Fruit fly (Drosophila melanogaster): ENCODE measurements around the gene Pus1.

Pus1 gene

DNA sequence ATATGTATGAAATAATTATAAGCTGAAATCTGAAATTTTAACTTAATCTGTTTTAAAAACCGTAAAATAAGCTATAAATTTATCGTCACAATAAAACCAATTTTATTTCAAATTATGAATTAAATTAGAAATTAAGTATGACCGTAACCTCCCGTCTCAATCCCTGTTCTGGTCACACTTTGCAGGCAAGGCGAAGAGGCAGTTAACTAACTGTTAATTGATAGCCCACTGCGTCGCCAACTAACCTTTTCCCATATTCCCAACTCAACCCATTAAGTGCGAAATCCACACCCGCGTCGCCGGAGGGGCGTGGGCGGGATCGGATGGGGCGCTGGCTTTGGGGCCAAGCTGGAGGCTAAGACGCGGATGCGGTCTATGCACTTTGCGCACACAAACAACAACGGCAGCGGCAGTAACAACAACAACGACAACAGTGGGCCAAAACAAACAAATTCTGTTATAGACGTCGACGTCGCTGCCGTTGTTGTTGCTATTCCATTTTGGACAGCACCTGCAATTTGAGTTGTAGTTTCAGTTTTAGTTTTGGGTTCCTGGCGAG, 31.7 kb downstream of the Pus1 start, which contains the start of gene CG5191 (continued):
- no peak for TF ChIP-seq Dad (GFP tag; optimal IDR thresholded peaks at IDR 0.05)
- TF ChIP-seq Max (GFP tag; optimal IDR thresholded peaks at IDR 0.05): no peak
- TF ChIP-seq Aef1 (GFP tag; IDR thresholded peaks at IDR 0.05): peak; percentile 42; the same call in 1 of the 3 replicates
- no peak for TF ChIP-seq CG7357 (GFP tag; IDR thresholded peaks at IDR 0.05)
- TF ChIP-seq Bteb2 (GFP tag; optimal IDR thresholded peaks at IDR 0.05): no peak
- 0 out of 2 replicates have a peak, but pooled peaks have one; percentile 12 for TF ChIP-seq ara (GFP tag; IDR thresholded peaks at IDR 0.05)
- no peak for TF ChIP-seq CHES-1-like (GFP tag; optimal IDR thresholded peaks at IDR 0.05)
- TF ChIP-seq CG33557 (GFP tag; optimal IDR thresholded peaks at IDR 0.05): no peak
- TF ChIP-seq CG30020 (tag; optimal IDR thresholded peaks at IDR 0.05): no peak
- peak; percentile 54 for TF ChIP-seq Bgb (GFP tag; IDR thresholded peaks at IDR 0.05; ENCODE audit: partially characterized antibody)
- no peak for TF ChIP-seq CG2120 (GFP tag; optimal IDR thresholded peaks at IDR 0.05)
- TF ChIP-seq chinmo (GFP tag; IDR thresholded peaks at IDR 0.05; ENCODE audit: partially characterized antibody): peak; percentile 84; the same call in 1 of the 4 replicates
- peak; percentile 13 for TF ChIP-seq CoRest (tag; optimal IDR thresholded peaks at IDR 0.05)
- no peak for TF ChIP-seq CG15514 (GFP tag; optimal IDR thresholded peaks at IDR 0.05)
- no peak for TF ChIP-seq oc (tag; optimal IDR thresholded peaks at IDR 0.05)
- TF ChIP-seq pum (GFP tag; optimal IDR thresholded peaks at IDR 0.05): no peak
- peak; percentile 29 for TF ChIP-seq CG9797 (GFP tag; optimal IDR thresholded peaks at IDR 0.05)
- TF ChIP-seq fd64A (GFP tag; optimal IDR thresholded peaks at IDR 0.05): peak; percentile 30
- no peak for TF ChIP-seq crp (GFP tag; optimal IDR thresholded peaks at IDR 0.05)
- TF ChIP-seq seq (GFP tag; IDR thresholded peaks at IDR 0.05): peak; percentile 21; the same call in 1 of the 2 replicates
- no peak for TF ChIP-seq danr (GFP tag; IDR thresholded peaks at IDR 0.05)
- TF ChIP-seq sr (GFP tag; IDR thresholded peaks at IDR 0.05): 0 out of 3 replicates have a peak, but pooled peaks have one; percentile 7
- no peak for TF ChIP-seq CG11560 (tag; IDR thresholded peaks at IDR 0.05)
- peak; percentile 35; the same call in 1 of the 2 replicates for TF ChIP-seq crol (GFP tag; IDR thresholded peaks at IDR 0.05)
- no peak for TF ChIP-seq CG1233 (GFP tag; optimal IDR thresholded peaks at IDR 0.05)
- no peak for TF ChIP-seq ttk (GFP tag; IDR thresholded peaks at IDR 0.05)
- TF ChIP-seq phol (tag; optimal IDR thresholded peaks at IDR 0.05): peak; percentile 30
- TF ChIP-seq CG13894 (tag; optimal IDR thresholded peaks at IDR 0.05): peak; percentile 16
- peak; percentile 12 for TF ChIP-seq CG10543 (GFP tag; optimal IDR thresholded peaks at IDR 0.05)
- TF ChIP-seq CG10274 (GFP tag; optimal IDR thresholded peaks at IDR 0.05): no peak
- TF ChIP-seq Med (GFP tag): peak; percentile 4
- no peak for TF ChIP-seq NfI (GFP tag; optimal IDR thresholded peaks at IDR 0.05)

DNA sequence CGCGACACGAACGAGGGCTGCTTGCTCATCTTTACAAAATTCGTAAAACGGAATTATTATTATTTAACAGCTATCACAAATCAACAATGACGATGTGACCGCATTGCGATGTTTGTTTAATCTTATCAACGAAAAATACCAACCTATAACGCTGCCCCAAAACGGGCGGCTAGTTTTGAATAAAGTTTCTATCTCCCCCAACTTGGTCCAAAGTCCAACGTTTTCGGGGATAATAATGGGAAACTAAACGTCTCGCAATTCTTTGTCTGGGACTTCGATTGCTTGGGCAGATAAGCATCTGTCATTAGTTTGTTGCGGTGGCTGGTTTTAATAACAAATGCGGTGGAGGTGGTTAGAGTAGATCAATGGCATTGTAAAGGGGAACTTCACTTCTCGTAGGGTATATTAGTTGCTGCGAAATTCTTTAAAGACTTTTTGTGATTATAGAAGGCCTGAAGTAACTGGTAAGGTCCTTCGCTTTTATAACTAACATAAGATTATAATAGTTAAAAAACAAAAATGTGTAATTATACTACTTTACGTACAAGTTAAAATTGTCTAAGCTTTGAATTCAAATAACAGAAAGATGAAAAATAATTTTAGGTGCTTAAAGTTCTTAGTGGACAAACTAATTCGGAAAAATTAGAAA, 32.3 kb downstream of the Pus1 start, which contains the start of gene CG15922:
Gene CG15922, minus strand, starts transcription at position 262 of the 649 bp plus-strand sequence.
- TF ChIP-seq trem (tag; optimal IDR thresholded peaks at IDR 0.05) (peak; percentile 8), CG17568 (GFP tag; optimal IDR thresholded peaks at IDR 0.05) (no peak), Hand (GFP tag; optimal IDR thresholded peaks at IDR 0.05) (no peak), Doc3 (GFP tag; IDR thresholded peaks at IDR 0.05; ENCODE audit: partially characterized antibody) (no peak), jigr1 (GFP tag; IDR thresholded peaks at IDR 0.05) (no peak), sr (GFP tag; IDR thresholded peaks at IDR 0.05) (no peak), sc (optimal IDR thresholded peaks at IDR 0.05) (no peak), sc (GFP tag; optimal IDR thresholded peaks at IDR 0.05) (no peak), gce (GFP tag; IDR thresholded peaks at IDR 0.05) (no peak), CG4707 (GFP tag; optimal IDR thresholded peaks at IDR 0.05) (no peak), Atf3 (GFP tag; optimal IDR thresholded peaks at IDR 0.05) (no peak), Oli (tag; optimal IDR thresholded peaks at IDR 0.05) (peak; percentile 38), CG42726 (GFP tag; IDR thresholded peaks at IDR 0.05; ENCODE audit: partially characterized antibody) (no peak), CG15269 (tag; optimal IDR thresholded peaks at IDR 0.05) (peak; percentile 31), CG17359 (tag; optimal IDR thresholded peaks at IDR 0.05) (peak; percentile 13), prd (optimal IDR thresholded peaks at IDR 0.05) (no peak), prd (GFP tag; IDR thresholded peaks at IDR 0.05) (peak; percentile 7; the same call in 1 of the 3 replicates), CG10366 (GFP tag; IDR thresholded peaks at IDR 0.05) (no peak), dati (GFP tag; IDR thresholded peaks at IDR 0.05) (no peak)

All from whole organism, embryonic.